Fruit fly (Drosophila melanogaster) whole organism, prepupa: ENCODE results near the gene Gga.
A peak's percentile ranks its signal among the peaks of the same experiment; 100 is the strongest.

ENCODE experiments used
- CG16779 ChIP-seq: fragments of 200-800 bp; sonication (Bioruptor generic); optimal IDR thresholded peaks from 3 replicates; lab custom pipeline; 2017; ENCODE audit warnings: missing biosample characterization, mild to moderate bottlenecking, missing genetic modification characterization
- CG8632 ChIP-seq: fragments of 200-800 bp; sonication (Bioruptor generic); optimal IDR thresholded peaks from 3 replicates; lab custom pipeline; 2016; ENCODE audit warnings: missing biosample characterization, missing genetic modification characterization
- Eip78C ChIP-seq: fragments of 200-800 bp; sonication (Bioruptor generic); peaks from one replicate; lab custom pipeline; 2016; ENCODE audit warnings: missing biosample characterization, missing genetic modification characterization
- Gug ChIP-seq: fragments of 200-800 bp; sonication (Bioruptor generic); IDR thresholded peaks from 2 replicates; pipeline ENCODE4 v1.3.6; 2022; ENCODE audit warnings: missing biosample characterization, missing genetic modification characterization
- Hr39 ChIP-seq: fragments of 200-800 bp; sonication (Bioruptor generic); optimal IDR thresholded peaks from 2 replicates; lab custom pipeline; 2016; ENCODE audit warnings: missing biosample characterization, missing genetic modification characterization
- Lpt ChIP-seq: fragments of 200-800 bp; sonication (Bioruptor generic); optimal IDR thresholded peaks from 3 replicates; lab custom pipeline; 2016; ENCODE audit warnings: missing biosample characterization, missing genetic modification characterization
- cyc ChIP-seq: fragments of 200-800 bp; sonication (Bioruptor generic); optimal IDR thresholded peaks from 3 replicates; lab custom pipeline; 2016; ENCODE audit warnings: missing biosample characterization, missing genetic modification characterization

DNA sequence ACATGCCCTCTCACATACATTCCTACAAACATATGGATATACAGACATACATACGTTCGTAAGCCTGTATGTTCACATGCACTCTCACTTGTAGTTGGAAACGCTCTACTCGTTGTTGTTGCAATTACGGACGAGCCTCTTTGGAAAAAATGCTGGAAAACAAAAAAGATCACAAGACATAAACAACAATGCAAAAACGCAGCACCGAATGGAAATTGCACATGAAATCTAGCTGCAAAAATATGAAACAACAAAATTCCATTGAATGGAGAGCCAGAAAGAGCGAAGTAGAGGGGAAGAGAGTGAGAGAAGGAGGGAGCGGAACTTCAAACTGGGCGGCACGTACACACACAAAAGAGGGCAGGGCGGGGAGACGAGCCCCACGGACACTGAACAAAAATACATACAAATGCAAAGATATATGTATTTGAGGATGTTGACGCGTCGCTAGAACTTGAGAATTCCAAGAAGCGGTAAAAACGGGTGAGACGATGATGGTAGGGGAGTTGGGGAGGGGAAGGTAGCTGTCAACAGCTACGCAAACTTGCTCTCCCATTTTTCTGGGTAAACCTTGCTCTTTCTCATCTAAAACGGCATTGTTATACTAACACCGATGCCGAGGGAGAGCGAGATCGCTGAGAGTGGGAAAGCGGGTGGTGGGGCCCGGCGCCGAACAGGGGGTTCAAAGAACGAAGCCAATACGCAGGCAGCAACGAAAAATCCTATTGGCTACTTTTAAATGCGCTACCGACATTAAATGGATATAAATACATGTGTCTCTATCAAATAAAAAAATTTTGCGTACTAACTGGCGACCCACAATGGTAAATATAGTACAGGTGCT, 16.5 kb upstream of the Gga start:
- TF ChIP-seq Lpt, result peak; percentile 39
- TF ChIP-seq Gug (GFP tag; lab: Robert Waterston, UW), result no peak
- TF ChIP-seq Hr39 (GFP tag; lab: Kevin White, UChicago), result peak; percentile 29
- no peak for TF ChIP-seq CG16779 (tag; lab: Kevin White, UChicago)
- peak; percentile 26 for TF ChIP-seq Eip78C (GFP tag; lab: Kevin White, UChicago)
- no peak for TF ChIP-seq cyc
- TF ChIP-seq CG8632 (GFP tag; lab: Kevin White, UChicago), result no peak
